Fruit fly (Drosophila melanogaster) whole organism, prepupa: Measurements from ENCODE around the gene Ir76a.
A peak's percentile ranks its signal among the peaks of the same experiment; 100 is the strongest.

ENCODE experiments used
- CG10669 ChIP-seq: fragments of 200-800 bp; sonication (Bioruptor generic); optimal IDR thresholded peaks from 3 replicates; lab custom pipeline; 2018; ENCODE audit warnings: missing biosample characterization, mild to moderate bottlenecking, missing genetic modification characterization, moderate library complexity
- CG11294 ChIP-seq: fragments of 200-800 bp; sonication (Bioruptor generic); IDR thresholded peaks from 2 replicates; pipeline ENCODE4 v1.3.6; 2022; ENCODE audit warnings: missing biosample characterization, missing genetic modification characterization
- CG15336 ChIP-seq: fragments of 200-800 bp; sonication (Bioruptor generic); IDR thresholded peaks from 2 replicates; pipeline ENCODE4 v1.3.6; 2022; ENCODE audit warnings: missing biosample characterization, missing genetic modification characterization
- CG1621 ChIP-seq: fragments of 200-800 bp; sonication (Bioruptor generic); optimal IDR thresholded peaks from 3 replicates; lab custom pipeline; 2018; ENCODE audit warnings: missing biosample characterization, mild to moderate bottlenecking, missing genetic modification characterization
- CG16779 ChIP-seq: fragments of 200-800 bp; sonication (Bioruptor generic); optimal IDR thresholded peaks from 3 replicates; lab custom pipeline; 2017; ENCODE audit warnings: missing biosample characterization, mild to moderate bottlenecking, missing genetic modification characterization
- CG3032 ChIP-seq: fragments of 200-800 bp; optimal IDR thresholded peaks from 2 replicates; lab custom pipeline; 2019; ENCODE audit warnings: missing biosample characterization, mild to moderate bottlenecking, missing genetic modification characterization, moderate library complexity
- CG31627 ChIP-seq: fragments of 200-800 bp; sonication (Bioruptor generic); optimal IDR thresholded peaks from 3 replicates; lab custom pipeline; 2016; ENCODE audit warnings: missing biosample characterization, missing genetic modification characterization
- CG3919 ChIP-seq: fragments of 200-800 bp; sonication (Bioruptor generic); optimal IDR thresholded peaks from 3 replicates; lab custom pipeline; 2016; ENCODE audit warnings: missing biosample characterization, missing genetic modification characterization
- CG4318 ChIP-seq: fragments of 200-800 bp; sonication (Bioruptor generic); optimal IDR thresholded peaks from 3 replicates; lab custom pipeline; 2017; ENCODE audit warnings: missing biosample characterization, mild to moderate bottlenecking, missing genetic modification characterization
- CG6163 ChIP-seq: fragments of 200-800 bp; sonication (Bioruptor generic); IDR thresholded peaks from 3 replicates; pipeline ENCODE4 v1.3.6; 2022; ENCODE audit warnings: missing biosample characterization, missing genetic modification characterization
- CG6792 ChIP-seq: fragments of 200-800 bp; sonication (Bioruptor generic); optimal IDR thresholded peaks from 3 replicates; lab custom pipeline; 2016; ENCODE audit warnings: missing biosample characterization, missing genetic modification characterization
- CG6808 ChIP-seq: fragments of 200-800 bp; sonication (Bioruptor generic); optimal IDR thresholded peaks from 3 replicates; lab custom pipeline; 2017; ENCODE audit warnings: missing biosample characterization, missing genetic modification characterization, mild to moderate bottlenecking, moderate library complexity, missing genetic modification reagents
- CG7368 ChIP-seq: fragments of 200-800 bp; sonication (Bioruptor generic); optimal IDR thresholded peaks from 3 replicates; lab custom pipeline; 2016; ENCODE audit warnings: missing biosample characterization, missing genetic modification characterization
- CG8119 ChIP-seq: fragments of 200-800 bp; sonication (Bioruptor generic); IDR thresholded peaks from 3 replicates; pipeline ENCODE4 v1.3.6; 2022; ENCODE audit warnings: missing biosample characterization, missing genetic modification characterization
- CG8319 ChIP-seq: fragments of 200-800 bp; sonication (Bioruptor generic); optimal IDR thresholded peaks from 3 replicates; lab custom pipeline; 2016; ENCODE audit warnings: missing biosample characterization, missing genetic modification characterization
- Eip75B ChIP-seq: fragments of 200-800 bp; sonication (Bioruptor generic); optimal IDR thresholded peaks from 3 replicates; lab custom pipeline; 2016; ENCODE audit warnings: missing biosample characterization, missing genetic modification characterization
- Eip93F ChIP-seq: fragments of 200-800 bp; sonication (Bioruptor generic); optimal IDR thresholded peaks from 2 replicates; lab custom pipeline; 2016; ENCODE audit warnings: missing biosample characterization, mild to moderate bottlenecking, missing genetic modification characterization
- Ets21C ChIP-seq: fragments of 200-800 bp; sonication (Bioruptor generic); optimal IDR thresholded peaks from 3 replicates; lab custom pipeline; 2016; ENCODE audit warnings: missing biosample characterization, missing genetic modification characterization
- Gug ChIP-seq: fragments of 200-800 bp; sonication (Bioruptor generic); IDR thresholded peaks from 2 replicates; pipeline ENCODE4 v1.3.6; 2022; ENCODE audit warnings: missing biosample characterization, missing genetic modification characterization
- Hr4 ChIP-seq: fragments of 200-800 bp; sonication (Bioruptor generic); optimal IDR thresholded peaks from 3 replicates; lab custom pipeline; 2016; ENCODE audit warnings: missing biosample characterization, missing genetic modification characterization
- Met ChIP-seq: fragments of 200-800 bp; sonication (Bioruptor generic); optimal IDR thresholded peaks from 3 replicates; lab custom pipeline; 2016; ENCODE audit warnings: missing biosample characterization, missing genetic modification characterization
- Sox14 ChIP-seq: fragments of 200-800 bp; sonication (Bioruptor generic); optimal IDR thresholded peaks from 3 replicates; lab custom pipeline; 2016; ENCODE audit warnings: missing biosample characterization, missing genetic modification characterization
- eg ChIP-seq: fragments of 200-800 bp; sonication (Bioruptor generic); IDR thresholded peaks from 3 replicates; pipeline ENCODE4 v1.3.6; 2022; ENCODE audit warnings: missing biosample characterization, missing genetic modification characterization
- esn ChIP-seq: fragments of 200-800 bp; sonication (Bioruptor generic); optimal IDR thresholded peaks from 2 replicates; lab custom pipeline; 2016; ENCODE audit warnings: missing biosample characterization, mild to moderate bottlenecking, missing genetic modification characterization, moderate library complexity
- fd85E ChIP-seq: fragments of 200-800 bp; sonication (Bioruptor generic); optimal IDR thresholded peaks from 3 replicates; lab custom pipeline; 2016; ENCODE audit warnings: missing biosample characterization, missing genetic modification characterization
- fkh ChIP-seq: fragments of 200-800 bp; sonication (Bioruptor generic); optimal IDR thresholded peaks from 3 replicates; lab custom pipeline; 2017; ENCODE audit warnings: missing biosample characterization, mild to moderate bottlenecking, missing genetic modification characterization, moderate library complexity
- lz ChIP-seq: fragments of 200-800 bp; sonication (Bioruptor generic); optimal IDR thresholded peaks from 3 replicates; lab custom pipeline; 2016; ENCODE audit warnings: missing biosample characterization, missing genetic modification characterization
- pdm3 ChIP-seq: fragments of 200-800 bp; sonication (Bioruptor generic); optimal IDR thresholded peaks from 3 replicates; lab custom pipeline; 2016; ENCODE audit warnings: missing biosample characterization, missing genetic modification characterization
- salr ChIP-seq, 2 experiments: fragments of 200-800 bp; sonication (Bioruptor generic); optimal IDR thresholded peaks; 3 replicates each; lab custom pipeline; 2016 to 2018; ENCODE audit warnings: missing biosample characterization in 2 of 2, missing genetic modification characterization in 2 of 2, mild to moderate bottlenecking in 1 of 2
- spab ChIP-seq: fragments of 200-800 bp; sonication (Bioruptor generic); optimal IDR thresholded peaks from 2 replicates; lab custom pipeline; 2017; ENCODE audit warnings: missing biosample characterization, mild to moderate bottlenecking, missing genetic modification characterization, missing genetic modification reagents

Ir76a gene

dm6 chr3L:19834143-19834794, 35.2 kb downstream of the Ir76a start, which contains the start of the genes trc and CG32221 (continued):
- no peak for TF ChIP-seq CG11294 (GFP tag; lab: Robert Waterston, UW)
- no peak for TF ChIP-seq CG1621 (tag; lab: Kevin White, UChicago)
- peak in 1 of 2 experiments; percentile 24 for TF ChIP-seq salr (GFP tag; optimal IDR thresholded peaks at IDR 0.05; lab: Kevin White, UChicago)

dm6 chr3L:19836375-19836937, 37.4 kb downstream of the Ir76a start, which contains the start of gene kto:
TSS of gene kto (plus strand) at chr3L:19836614.
- TF ChIP-seq CG10669 (GFP tag; lab: Kevin White, UChicago) (no peak), CG8319 (GFP tag; lab: Kevin White, UChicago) (no peak), CG4318 (GFP tag; lab: Kevin White, UChicago) (no peak), lz (no peak), eg (GFP tag; lab: Robert Waterston, UW) (no peak), Gug (no peak), CG7368 (no peak), CG6808 (GFP tag; lab: Kevin White, UChicago) (no peak), esn (GFP tag; lab: Kevin White, UChicago) (no peak), salr (GFP tag; optimal IDR thresholded peaks at IDR 0.05; lab: Kevin White, UChicago) (no peak), CG15336 (no peak), CG6163 (GFP tag; lab: Robert Waterston, UW) (no peak), CG3919 (no peak), fkh (no peak), Ets21C (no peak), fd85E (GFP tag; lab: Kevin White, UChicago) (no peak), Hr4 (GFP tag; lab: Kevin White, UChicago) (no peak)

dm6 chr3L:19844507-19844906, 45.4 kb downstream of the Ir76a start:
- no peak for TF ChIP-seq pdm3 (GFP tag; lab: Kevin White, UChicago)
- TF ChIP-seq CG3919 = no peak
- TF ChIP-seq CG3032 (tag; lab: Kevin White, UChicago) = no peak
- no peak for TF ChIP-seq CG6792 (GFP tag; lab: Kevin White, UChicago)
- TF ChIP-seq CG4318 (GFP tag; lab: Kevin White, UChicago) = no peak
- no peak for TF ChIP-seq CG8119
- TF ChIP-seq lz = no peak
- no peak for TF ChIP-seq CG16779 (tag; lab: Kevin White, UChicago)
- TF ChIP-seq fd85E (GFP tag; lab: Kevin White, UChicago) = no peak
- no peak for TF ChIP-seq salr (GFP tag; optimal IDR thresholded peaks at IDR 0.05; lab: Kevin White, UChicago)
- TF ChIP-seq Eip93F (GFP tag; lab: Kevin White, UChicago) = no peak
- no peak for TF ChIP-seq Sox14 (GFP tag; lab: Kevin White, UChicago)

dm6 chr3L:19845047-19845906, 46.2 kb downstream of the Ir76a start, which contains the start of gene Papss:
TSS of gene Papss (plus strand) at chr3L:19845293.
- peak; percentile 29; the same call in 1 of the 3 replicates for TF ChIP-seq CG6163 (GFP tag; lab: Robert Waterston, UW)
- TF ChIP-seq CG10669 (GFP tag; lab: Kevin White, UChicago) = no peak
- TF ChIP-seq spab (GFP tag; lab: Kevin White, UChicago) = no peak
- no peak for TF ChIP-seq Eip75B (GFP tag; lab: Kevin White, UChicago)
- peak; percentile 49 for TF ChIP-seq lz
- peak; percentile 66 for TF ChIP-seq esn (GFP tag; lab: Kevin White, UChicago)
- TF ChIP-seq CG31627 (GFP tag; lab: Kevin White, UChicago) = peak; percentile 3
- TF ChIP-seq Met (GFP tag; lab: Kevin White, UChicago) = no peak
